Fruit fly (Drosophila melanogaster) whole organism, adult: ENCODE results near the gene CG3407.

Experiments used
- CG11617 ChIP-seq: fragments of 200-800 bp; sonication (Bioruptor generic); optimal IDR thresholded peaks from 2 replicates; lab custom pipeline; 2017; ENCODE audit warnings: mild to moderate bottlenecking, missing biosample characterization, missing genetic modification reagents, missing genetic modification characterization
- CG12768 ChIP-seq: fragments of 200-800 bp; sonication (Bioruptor generic); optimal IDR thresholded peaks from 2 replicates; lab custom pipeline; 2017; ENCODE audit warnings: missing biosample characterization, missing genetic modification characterization, mild to moderate bottlenecking, moderate library complexity, missing genetic modification reagents
- CG14711 ChIP-seq: fragments of 200-800 bp; sonication (Bioruptor generic); optimal IDR thresholded peaks from 2 replicates; lab custom pipeline; 2018; ENCODE audit warnings: missing biosample characterization, mild to moderate bottlenecking, missing genetic modification characterization, moderate library complexity
- CG1620 ChIP-seq: fragments of 200-800 bp; sonication (Bioruptor generic); optimal IDR thresholded peaks from 2 replicates; lab custom pipeline; 2016; ENCODE audit warnings: missing biosample characterization, missing genetic modification characterization
- CG33017 ChIP-seq: fragments of 200-800 bp; sonication (Bioruptor generic); optimal IDR thresholded peaks from 2 replicates; lab custom pipeline; 2018; ENCODE audit warnings: missing biosample characterization, mild to moderate bottlenecking, missing genetic modification characterization, moderate library complexity
- CG5204 ChIP-seq: fragments of 200-800 bp; sonication (Bioruptor generic); optimal IDR thresholded peaks from 2 replicates; lab custom pipeline; 2016; ENCODE audit warnings: missing biosample characterization, missing genetic modification characterization
- CG7045 ChIP-seq: fragments of 200-800 bp; sonication (Bioruptor generic); optimal IDR thresholded peaks from 2 replicates; lab custom pipeline; 2017; ENCODE audit warnings: missing biosample characterization, mild to moderate bottlenecking, missing genetic modification characterization
- CG7101 ChIP-seq: fragments of 200-800 bp; sonication (Bioruptor generic); optimal IDR thresholded peaks from 2 replicates; lab custom pipeline; 2018; ENCODE audit warnings: missing biosample characterization, mild to moderate bottlenecking, missing genetic modification characterization, moderate library complexity
- Clk ChIP-seq: fragments of 200-800 bp; sonication (Bioruptor generic); optimal IDR thresholded peaks from 2 replicates; lab custom pipeline; 2017; ENCODE audit warnings: missing biosample characterization, missing genetic modification characterization
- Crg-1 ChIP-seq: fragments of 200-800 bp; sonication (Bioruptor generic); optimal IDR thresholded peaks from 2 replicates; lab custom pipeline; 2016; ENCODE audit warnings: missing biosample characterization, missing genetic modification characterization
- Hr96 ChIP-seq: fragments of 200-800 bp; sonication (Bioruptor generic); optimal IDR thresholded peaks from 2 replicates; lab custom pipeline; 2016; ENCODE audit warnings: missing biosample characterization, missing genetic modification characterization
- Mnt ChIP-seq: fragments of 200-800 bp; sonication (Bioruptor generic); optimal IDR thresholded peaks from 2 replicates; lab custom pipeline; 2016; ENCODE audit warnings: missing biosample characterization, mild to moderate bottlenecking, missing genetic modification characterization
- bab1 ChIP-seq: fragments of 200-800 bp; sonication (Bioruptor generic); optimal IDR thresholded peaks from 3 replicates; lab custom pipeline; 2019; ENCODE audit warnings: missing biosample characterization, mild to moderate bottlenecking, missing genetic modification characterization, moderate library complexity
- cic ChIP-seq: fragments of 200-800 bp; sonication (Bioruptor generic); optimal IDR thresholded peaks from 2 replicates; lab custom pipeline; 2017; ENCODE audit warnings: missing biosample characterization, mild to moderate bottlenecking, missing genetic modification characterization, moderate library complexity
- cnc ChIP-seq, 2 experiments: fragments of >200 bp; optimal IDR thresholded peaks; 2 replicates each; lab custom pipeline; 2017
- kay ChIP-seq: fragments of 200-800 bp; sonication (Bioruptor generic); peaks from one replicate; lab custom pipeline; 2016; ENCODE audit warnings: missing biosample characterization, missing genetic modification characterization, borderline replicate concordance
- ovo ChIP-seq: fragments of 200-800 bp; sonication (Bioruptor generic); optimal IDR thresholded peaks from 2 replicates; lab custom pipeline; 2016; ENCODE audit warnings: missing biosample characterization, missing genetic modification characterization
- pad ChIP-seq: fragments of 200-800 bp; sonication (Bioruptor generic); optimal IDR thresholded peaks from 3 replicates; lab custom pipeline; 2017; ENCODE audit warnings: missing biosample characterization, missing genetic modification characterization, mild to moderate bottlenecking, moderate library complexity, missing genetic modification reagents
- tj ChIP-seq: fragments of 200-800 bp; sonication (Bioruptor generic); optimal IDR thresholded peaks from 3 replicates; lab custom pipeline; 2017; ENCODE audit warnings: missing biosample characterization, mild to moderate bottlenecking, missing genetic modification characterization, moderate library complexity
- toe ChIP-seq: fragments of 200-800 bp; sonication (Bioruptor generic); optimal IDR thresholded peaks from 2 replicates; lab custom pipeline; 2016; ENCODE audit warnings: missing biosample characterization, missing genetic modification characterization

Gene CG3407

DNA sequence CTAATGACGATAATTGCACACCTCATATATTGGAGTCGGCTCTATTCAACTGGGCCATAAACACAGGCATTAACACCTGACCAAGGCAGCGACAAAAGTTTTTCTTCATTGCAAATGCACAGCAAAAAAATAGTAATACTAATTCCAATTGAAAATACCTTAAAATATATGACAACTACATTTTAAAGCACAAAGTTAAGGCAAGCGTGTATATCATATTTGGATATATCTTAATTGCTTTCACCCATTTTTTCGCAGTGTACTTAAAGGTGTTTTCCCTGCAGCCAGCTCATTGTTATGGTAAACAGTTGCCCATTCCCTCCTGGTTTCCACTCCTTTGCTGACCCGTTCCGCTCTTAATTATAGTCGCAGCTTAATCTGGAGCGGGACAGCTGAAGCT lies 27.8 kb upstream of the CG3407 start:
- TF ChIP-seq CG1620, result no peak
- TF ChIP-seq tj (GFP tag; lab: Kevin White, UChicago), result no peak
- TF ChIP-seq CG11617 (GFP tag; lab: Kevin White, UChicago), result no peak
- TF ChIP-seq CG7045, result no peak
- no peak for TF ChIP-seq ovo (GFP tag; lab: Kevin White, UChicago)
- TF ChIP-seq CG12768 (GFP tag; lab: Kevin White, UChicago), result no peak
- TF ChIP-seq CG14711 (tag; lab: Kevin White, UChicago), result no peak
- TF ChIP-seq Clk (GFP tag; lab: Kevin White, UChicago), result no peak
- no peak for TF ChIP-seq toe (GFP tag; lab: Kevin White, UChicago)
- TF ChIP-seq bab1 (GFP tag; lab: Kevin White, UChicago), result no peak
- TF ChIP-seq CG7101 (tag; lab: Kevin White, UChicago), result no peak
- TF ChIP-seq kay (GFP tag; lab: Kevin White, UChicago), result no peak
- no peak for TF ChIP-seq pad (GFP tag; lab: Kevin White, UChicago)
- TF ChIP-seq Crg-1 (GFP tag; lab: Kevin White, UChicago), result no peak
- TF ChIP-seq CG33017 (tag; lab: Kevin White, UChicago), result no peak

DNA sequence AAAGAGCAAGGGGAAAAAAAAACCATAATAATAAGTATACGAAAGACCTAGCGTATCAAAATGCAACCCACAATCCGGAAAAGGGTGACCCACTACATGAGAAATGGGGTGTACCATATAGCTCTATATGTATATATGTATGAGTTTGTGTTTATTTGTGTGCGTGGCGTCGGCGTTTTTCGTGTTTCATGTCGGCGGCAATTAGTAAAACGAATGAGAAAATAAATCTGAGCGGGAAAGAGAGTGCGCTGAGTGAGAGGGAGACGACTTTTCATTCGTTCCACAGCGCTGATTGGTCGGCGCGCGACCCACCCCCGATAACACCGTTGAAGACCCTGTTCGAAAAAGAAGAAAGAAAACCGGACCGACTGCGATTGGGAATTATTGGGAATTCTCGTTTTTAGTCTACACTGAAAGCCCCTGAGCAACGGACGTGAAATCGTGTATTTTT lies 23.3 kb upstream of the CG3407 start, which contains the start of gene slp2:
Gene slp2 (plus strand): TSS at position 401 of the 451 bp plus-strand sequence.
- TF ChIP-seq ovo (GFP tag; lab: Kevin White, UChicago) (no peak), cnc (optimal IDR thresholded peaks at IDR 0.05; lab: Kevin White, UChicago) (no peak), pad (GFP tag; lab: Kevin White, UChicago) (peak; percentile 8)

DNA sequence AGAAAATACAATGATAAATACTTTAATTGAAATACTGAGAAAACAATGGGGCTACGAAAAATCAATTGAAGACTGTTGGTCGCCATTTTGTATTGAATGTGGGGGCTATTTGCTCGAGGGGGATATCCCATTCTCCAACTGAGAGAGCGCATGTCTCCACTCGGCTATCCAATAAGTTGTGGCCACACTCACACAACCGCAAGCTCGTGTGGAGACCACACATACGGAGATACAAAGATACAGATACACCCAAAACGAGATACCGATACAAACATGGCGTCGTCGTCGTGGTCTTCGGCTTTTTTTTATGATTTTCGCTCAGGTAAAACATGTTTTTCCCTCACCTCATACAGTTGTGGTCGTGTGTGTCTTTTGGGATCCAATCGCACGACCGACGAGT lies 22.0 kb upstream of the CG3407 start:
- TF ChIP-seq cnc (optimal IDR thresholded peaks at IDR 0.05; lab: Kevin White, UChicago), result no peak
- no peak for TF ChIP-seq Crg-1 (GFP tag; lab: Kevin White, UChicago)
- TF ChIP-seq ovo (GFP tag; lab: Kevin White, UChicago), result no peak
- TF ChIP-seq Mnt (GFP tag; lab: Kevin White, UChicago), result no peak
- no peak for TF ChIP-seq pad (GFP tag; lab: Kevin White, UChicago)
- no peak for TF ChIP-seq tj (GFP tag; lab: Kevin White, UChicago)
- no peak for TF ChIP-seq CG12768 (GFP tag; lab: Kevin White, UChicago)
- no peak for TF ChIP-seq toe (GFP tag; lab: Kevin White, UChicago)
- TF ChIP-seq CG1620, result no peak
- no peak for TF ChIP-seq CG5204 (GFP tag; lab: Kevin White, UChicago)

DNA sequence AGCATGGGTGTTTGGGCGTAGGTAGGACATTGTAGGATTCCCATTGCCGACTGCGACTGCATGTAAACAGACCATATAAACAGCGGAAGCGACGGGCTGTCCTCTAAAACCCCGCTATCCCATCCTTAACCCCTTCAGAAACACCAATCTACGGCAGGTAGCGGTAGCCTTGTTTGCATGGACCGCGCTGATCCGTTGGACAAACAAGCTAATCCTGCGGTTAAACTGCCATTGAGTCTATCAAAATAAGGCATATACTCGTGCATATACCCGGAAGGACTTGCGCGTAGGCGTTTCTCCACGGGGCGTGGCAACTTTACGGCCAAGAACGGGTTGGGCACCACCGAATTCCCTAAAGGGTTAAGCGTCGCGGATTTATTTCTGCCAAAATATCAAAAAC lies 20.7 kb upstream of the CG3407 start:
- TF ChIP-seq Mnt (GFP tag; lab: Kevin White, UChicago), result no peak
- TF ChIP-seq toe (GFP tag; lab: Kevin White, UChicago), result no peak
- no peak for TF ChIP-seq bab1 (GFP tag; lab: Kevin White, UChicago)
- TF ChIP-seq ovo (GFP tag; lab: Kevin White, UChicago), result no peak
- no peak for TF ChIP-seq CG14711 (tag; lab: Kevin White, UChicago)
- TF ChIP-seq CG7045, result no peak
- no peak for TF ChIP-seq pad (GFP tag; lab: Kevin White, UChicago)
- TF ChIP-seq cic (GFP tag; lab: Kevin White, UChicago), result no peak
- TF ChIP-seq CG11617 (GFP tag; lab: Kevin White, UChicago), result no peak
- TF ChIP-seq cnc (optimal IDR thresholded peaks at IDR 0.05; lab: Kevin White, UChicago), result no peak
- TF ChIP-seq CG12768 (GFP tag; lab: Kevin White, UChicago), result no peak
- no peak for TF ChIP-seq CG5204 (GFP tag; lab: Kevin White, UChicago)
- no peak for TF ChIP-seq kay (GFP tag; lab: Kevin White, UChicago)
- no peak for TF ChIP-seq Crg-1 (GFP tag; lab: Kevin White, UChicago)
- no peak for TF ChIP-seq CG1620
- TF ChIP-seq CG33017 (tag; lab: Kevin White, UChicago), result no peak
- no peak for TF ChIP-seq Hr96 (GFP tag; lab: Kevin White, UChicago)
- TF ChIP-seq CG7101 (tag; lab: Kevin White, UChicago), result no peak

DNA sequence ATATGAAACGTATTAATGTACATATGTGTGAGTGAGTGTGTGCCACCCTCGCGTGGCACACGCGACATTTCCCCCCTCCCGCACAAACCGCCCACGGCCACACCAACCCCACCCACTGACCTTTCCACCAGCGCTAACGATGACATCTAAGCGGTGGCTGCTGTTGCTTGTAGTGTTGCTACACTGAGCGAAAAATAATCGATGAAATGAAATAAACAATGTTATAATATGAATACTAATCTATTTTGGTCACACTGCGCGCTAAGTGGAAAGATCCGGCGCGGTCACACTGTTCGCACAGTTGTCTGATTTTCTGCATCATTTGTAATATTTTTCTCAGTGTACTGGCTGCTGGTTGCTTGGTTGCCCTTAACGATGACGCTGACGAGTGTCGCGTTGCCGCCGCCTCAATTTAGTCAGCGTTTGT lies 19.1 kb upstream of the CG3407 start:
- no peak for TF ChIP-seq CG7101 (tag; lab: Kevin White, UChicago)
- TF ChIP-seq cic (GFP tag; lab: Kevin White, UChicago), result no peak
- TF ChIP-seq CG7045, result no peak
- TF ChIP-seq cnc (optimal IDR thresholded peaks at IDR 0.05; lab: Kevin White, UChicago), result no peak

DNA sequence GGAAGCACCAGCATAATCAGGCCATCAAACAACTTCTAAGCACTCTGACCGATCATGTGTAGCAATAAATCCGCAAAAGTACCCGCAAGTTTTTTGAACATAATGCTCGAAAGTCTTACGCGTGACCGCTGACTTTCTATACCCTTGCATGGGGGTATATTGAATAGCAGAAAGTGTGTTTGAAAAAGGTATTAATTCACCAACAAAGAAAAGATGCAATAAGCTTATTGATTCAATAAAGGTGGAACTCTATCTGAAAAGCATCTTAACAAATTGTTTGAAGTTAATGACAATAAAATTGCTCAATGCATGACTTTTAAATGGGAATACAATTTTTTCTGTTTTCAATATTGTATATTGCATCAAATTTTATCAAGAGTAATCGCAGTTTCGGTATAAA lies 18.5 kb upstream of the CG3407 start:
- no peak for TF ChIP-seq CG7101 (tag; lab: Kevin White, UChicago)
- no peak for TF ChIP-seq CG1620
- TF ChIP-seq CG14711 (tag; lab: Kevin White, UChicago), result no peak
- TF ChIP-seq Mnt (GFP tag; lab: Kevin White, UChicago), result no peak
- TF ChIP-seq CG33017 (tag; lab: Kevin White, UChicago), result no peak
- no peak for TF ChIP-seq tj (GFP tag; lab: Kevin White, UChicago)
- TF ChIP-seq CG5204 (GFP tag; lab: Kevin White, UChicago), result no peak
- TF ChIP-seq CG11617 (GFP tag; lab: Kevin White, UChicago), result no peak

DNA sequence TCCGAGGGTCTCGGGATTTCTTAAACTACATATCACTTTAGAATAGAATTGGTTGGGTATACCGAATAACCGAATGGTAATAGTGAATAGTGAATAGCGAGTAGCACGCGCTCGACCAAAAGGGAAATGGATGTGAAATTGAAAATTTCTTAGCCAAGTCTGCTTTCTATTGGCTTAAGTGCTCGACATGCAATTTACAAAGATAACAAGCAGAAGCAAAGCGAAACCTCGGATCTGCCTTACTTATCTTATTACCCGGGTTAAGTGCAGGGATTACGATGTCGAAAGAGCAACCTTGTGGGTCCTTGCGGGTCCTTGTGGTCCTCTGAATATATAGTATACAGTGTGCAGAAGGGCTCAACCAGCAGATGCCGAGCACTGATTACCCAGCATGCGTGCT lies 16.0 kb upstream of the CG3407 start:
- TF ChIP-seq pad (GFP tag; lab: Kevin White, UChicago) (no peak), CG1620 (no peak), CG12768 (GFP tag; lab: Kevin White, UChicago) (no peak), CG14711 (tag; lab: Kevin White, UChicago) (no peak), toe (GFP tag; lab: Kevin White, UChicago) (no peak), CG5204 (GFP tag; lab: Kevin White, UChicago) (no peak), CG11617 (GFP tag; lab: Kevin White, UChicago) (no peak), kay (GFP tag; lab: Kevin White, UChicago) (no peak), cnc (optimal IDR thresholded peaks at IDR 0.05; lab: Kevin White, UChicago) (no peak), bab1 (GFP tag; lab: Kevin White, UChicago) (no peak), Clk (GFP tag; lab: Kevin White, UChicago) (no peak), CG7101 (tag; lab: Kevin White, UChicago) (no peak), CG7045 (no peak), Mnt (GFP tag; lab: Kevin White, UChicago) (no peak), Crg-1 (GFP tag; lab: Kevin White, UChicago) (no peak), cic (GFP tag; lab: Kevin White, UChicago) (no peak), ovo (GFP tag; lab: Kevin White, UChicago) (no peak)
